Worm (Caenorhabditis elegans) whole organism, L1 larva: ENCODE measurements around the gene C06E4.8.

Experiments used
- F16B12.6 ChIP-seq: fragments of 150-350 bp; optimal IDR thresholded peaks from 2 replicates; lab custom pipeline; 2014; ENCODE audit warnings: missing biosample characterization, missing genetic modification characterization
- aha-1 ChIP-seq: fragments of 150-350 bp; optimal IDR thresholded peaks from 2 replicates; lab custom pipeline; 2014; ENCODE audit warnings: missing biosample characterization, missing genetic modification characterization
- aly-2 ChIP-seq: fragments of 150-350 bp; optimal IDR thresholded peaks from 2 replicates; lab custom pipeline; 2014; ENCODE audit warnings: missing biosample characterization, missing genetic modification characterization
- ama-1 ChIP-seq: fragments of 150-350 bp; optimal IDR thresholded peaks from 2 replicates; lab custom pipeline; 2014
- ceh-8 ChIP-seq: fragments of 200-800 bp; sonication (Bioruptor generic); optimal IDR thresholded peaks from 2 replicates; lab custom pipeline; 2018; ENCODE audit warnings: mild to moderate bottlenecking, missing genetic modification characterization, moderate library complexity, missing compliant biosample characterization
- elt-3 ChIP-seq, 6 experiments: fragments of 150-350 bp in 1 of 6; sonication (generic microtip); optimal IDR thresholded peaks; 2 replicates each; lab custom pipeline; 2017 to 2018; ENCODE audit warnings: missing biosample characterization in 6 of 6, missing genetic modification characterization in 6 of 6, inconsistent platforms in 1 of 6
- isw-1 ChIP-seq: fragments of 200-800 bp; sonication (Bioruptor generic); IDR thresholded peaks from 2 replicates; pipeline ENCODE4 v1.3.6; 2022; ENCODE audit warnings: missing genetic modification characterization, missing compliant biosample characterization
- mdl-1 ChIP-seq, 2 experiments: fragments of 150-350 bp; optimal IDR thresholded peaks; 2 replicates each; lab custom pipeline; 2014 to 2017; ENCODE audit warnings: missing biosample characterization in 2 of 2, missing genetic modification characterization in 2 of 2, inconsistent platforms in 1 of 2
- mep-1 ChIP-seq: fragments of 150-350 bp; optimal IDR thresholded peaks from 2 replicates; lab custom pipeline; 2014; ENCODE audit warnings: missing biosample characterization, missing genetic modification characterization
- nhr-77 ChIP-seq: fragments of 150-350 bp; optimal IDR thresholded peaks from 2 replicates; lab custom pipeline; 2014; ENCODE audit warnings: missing biosample characterization, missing genetic modification characterization
- pag-3 ChIP-seq: sonication (generic microtip); optimal IDR thresholded peaks from 2 replicates; lab custom pipeline; 2017; ENCODE audit warnings: missing genetic modification characterization, mild to moderate bottlenecking, missing compliant biosample characterization, antibody characterized with exemption, borderline replicate concordance; ENCODE audit not compliant: insufficient read depth
- rnt-1 ChIP-seq: sonication (generic microtip); optimal IDR thresholded peaks from 2 replicates; lab custom pipeline; 2016; ENCODE audit warnings: mild to moderate bottlenecking, missing genetic modification characterization, moderate library complexity, missing compliant biosample characterization
- unc-62 ChIP-seq: fragments of 150-350 bp; optimal IDR thresholded peaks from 2 replicates; lab custom pipeline; 2014; ENCODE audit warnings: missing biosample characterization, missing genetic modification reagents, missing genetic modification characterization
- unc-86 ChIP-seq: sonication (generic microtip); optimal IDR thresholded peaks from 2 replicates; lab custom pipeline; 2016; ENCODE audit warnings: missing genetic modification characterization, missing compliant biosample characterization

ce11 chrIV:7326613-7327149 is 41.0 kb upstream of the C06E4.8 start, which contains the start of gene ifo-1:
- TF ChIP-seq unc-62 (no peak), rnt-1 (tag; lab: Kevin White, UChicago) (no peak), ama-1 (lab: Kevin White, UChicago) (no peak), mep-1 (tag; lab: Kevin White, UChicago) (no peak), pag-3 (tag; lab: Kevin White, UChicago) (no peak), elt-3 (tag; optimal IDR thresholded peaks at IDR 0.05; lab: Kevin White, UChicago) (no peak), nhr-77 (no peak), isw-1 (GFP tag; lab: Robert Waterston, UW) (no peak), ceh-8 (GFP tag; lab: Kevin White, UChicago) (no peak), F16B12.6 (tag; lab: Kevin White, UChicago) (no peak), aha-1 (no peak), mdl-1 (tag; optimal IDR thresholded peaks at IDR 0.05; lab: Kevin White, UChicago) (no peak), aly-2 (tag; lab: Kevin White, UChicago) (no peak), unc-86 (tag; lab: Kevin White, UChicago) (no peak)
